Fruit fly (Drosophila melanogaster): Measurements from ENCODE around the gene aly.

aly gene

dm6 chr3L:3052110-3052871 is 26.0 kb upstream of the aly start, which contains the start of gene CG1271 (continued):
- peak; percentile 59 for TF ChIP-seq kah (GFP tag; optimal IDR thresholded peaks at IDR 0.05)
- TF ChIP-seq ham (GFP tag; IDR thresholded peaks at IDR 0.05): no peak
- TF ChIP-seq Awh (GFP tag; IDR thresholded peaks at IDR 0.05): no peak
- TF ChIP-seq sim (GFP tag; IDR thresholded peaks at IDR 0.05): no peak
- no peak for TF ChIP-seq CG43689 (GFP tag; IDR thresholded peaks at IDR 0.05)
- peak; percentile 21; the same call in 1 of the 2 replicates for TF ChIP-seq Taf1 (GFP tag; IDR thresholded peaks at IDR 0.05)
- peak; percentile 67 for TF ChIP-seq CG4820 (GFP tag; optimal IDR thresholded peaks at IDR 0.05)
- TF ChIP-seq chm (GFP tag; IDR thresholded peaks at IDR 0.05): no peak
- no peak for TF ChIP-seq bbx (GFP tag; IDR thresholded peaks at IDR 0.05; ENCODE audit: partially characterized antibody)
- peak; percentile 56 for TF ChIP-seq CG12659 (GFP tag; optimal IDR thresholded peaks at IDR 0.05)
- TF ChIP-seq ATbp (GFP tag; optimal IDR thresholded peaks at IDR 0.05): no peak
- TF ChIP-seq peb (GFP tag; IDR thresholded peaks at IDR 0.05): peak; percentile 28; the same call in 1 of the 2 replicates
- TF ChIP-seq Hmr (GFP tag; optimal IDR thresholded peaks at IDR 0.05): no peak
- TF ChIP-seq Trl (optimal IDR thresholded peaks at IDR 0.05): no peak
- TF ChIP-seq Trl (GFP tag; optimal IDR thresholded peaks at IDR 0.05): peak; percentile 73
- peak; percentile 1 for TF ChIP-seq lbe (GFP tag; optimal IDR thresholded peaks at IDR 0.05)
- peak; percentile 72 for TF ChIP-seq HLH54F (GFP tag; optimal IDR thresholded peaks at IDR 0.05)
- peak; percentile 66 for TF ChIP-seq ssp (GFP tag; IDR thresholded peaks at IDR 0.05)
- 0 out of 3 replicates have a peak, but pooled peaks have one; percentile 28 for TF ChIP-seq mld (GFP tag; IDR thresholded peaks at IDR 0.05; ENCODE audit: partially characterized antibody)
- TF ChIP-seq CG14667 (GFP tag; IDR thresholded peaks at IDR 0.05): 0 out of 2 replicates have a peak, but pooled peaks have one; percentile 28
- peak; percentile 64 for TF ChIP-seq CG4854 (GFP tag; optimal IDR thresholded peaks at IDR 0.05)
- TF ChIP-seq NfI (GFP tag; optimal IDR thresholded peaks at IDR 0.05): peak; percentile 66
- TF ChIP-seq Sox102F (GFP tag; optimal IDR thresholded peaks at IDR 0.05): no peak
- TF ChIP-seq CG17612 (GFP tag; IDR thresholded peaks at IDR 0.05): no peak
- TF ChIP-seq nerfin-2 (GFP tag; IDR thresholded peaks at IDR 0.05; ENCODE audit: partially characterized antibody): no peak
- no peak for TF ChIP-seq CG17328 (GFP tag; IDR thresholded peaks at IDR 0.05)
- peak; percentile 56; the same call in 1 of the 3 replicates for TF ChIP-seq CG11456 (GFP tag; IDR thresholded peaks at IDR 0.05)
- TF ChIP-seq ase (GFP tag; IDR thresholded peaks at IDR 0.05): peak; percentile 56; the same call in 2 of the 3 replicates
- peak; percentile 43 for TF ChIP-seq CG4328 (GFP tag; optimal IDR thresholded peaks at IDR 0.05)
- peak; percentile 19 for TF ChIP-seq sd (tag; optimal IDR thresholded peaks at IDR 0.05)
- no peak for TF ChIP-seq bigmax (GFP tag; optimal IDR thresholded peaks at IDR 0.05)
- TF ChIP-seq CG17361 (GFP tag; IDR thresholded peaks at IDR 0.05): peak; percentile 74
- peak; percentile 74 for TF ChIP-seq CoRest (tag; optimal IDR thresholded peaks at IDR 0.05)
- TF ChIP-seq lab (GFP tag; optimal IDR thresholded peaks at IDR 0.05): peak; percentile 83
- peak; percentile 73 for TF ChIP-seq CG7839 (tag; optimal IDR thresholded peaks at IDR 0.05)
- TF ChIP-seq ems (GFP tag; optimal IDR thresholded peaks at IDR 0.05): peak; percentile 77
- TF ChIP-seq sisA (GFP tag; IDR thresholded peaks at IDR 0.05): peak; percentile 55
- TF ChIP-seq lilli (GFP tag; optimal IDR thresholded peaks at IDR 0.05): peak; percentile 74
- peak; percentile 96 for TF ChIP-seq Ets65A (GFP tag)
- peak; percentile 92 for TF ChIP-seq CG2116 (GFP tag; optimal IDR thresholded peaks at IDR 0.05)
- peak; percentile 17 for TF ChIP-seq HmgD (GFP tag; optimal IDR thresholded peaks at IDR 0.05)
- TF ChIP-seq CG10565 (GFP tag; optimal IDR thresholded peaks at IDR 0.05): no peak
- peak; percentile 76 for TF ChIP-seq CG9797 (GFP tag; optimal IDR thresholded peaks at IDR 0.05)
- 0 out of 3 replicates have a peak, but pooled peaks have one; percentile 45 for TF ChIP-seq C15 (GFP tag; IDR thresholded peaks at IDR 0.05)
- TF ChIP-seq CG8089 (GFP tag; optimal IDR thresholded peaks at IDR 0.05): peak; percentile 40
- TF ChIP-seq her (GFP tag; optimal IDR thresholded peaks at IDR 0.05): peak; percentile 51
- no peak for TF ChIP-seq Drgx (GFP tag; IDR thresholded peaks at IDR 0.05)
- peak; percentile 60 for TF ChIP-seq rib (GFP tag; IDR thresholded peaks at IDR 0.05)
- TF ChIP-seq CG12299 (tag; optimal IDR thresholded peaks at IDR 0.05): peak; percentile 54
- TF ChIP-seq CG11504 (tag; optimal IDR thresholded peaks at IDR 0.05): no peak

Measured in whole organism, embryonic.